Worm (Caenorhabditis elegans) whole organism, L2 larva: ENCODE data around the gene F19H8.2.

Source experiments
- R02D3.7 ChIP-seq: fragments of 150-350 bp; optimal IDR thresholded peaks from 2 replicates; lab custom pipeline; 2014; ENCODE audit warnings: missing biosample characterization, missing genetic modification characterization
- aly-2 ChIP-seq: fragments of 150-350 bp; optimal IDR thresholded peaks from 2 replicates; lab custom pipeline; 2014; ENCODE audit warnings: missing biosample characterization, missing genetic modification characterization
- ama-1 ChIP-seq: fragments of 150-350 bp; optimal IDR thresholded peaks from 2 replicates; lab custom pipeline; 2018; ENCODE audit warnings: inconsistent platforms
- ceh-16 ChIP-seq: fragments of 150-350 bp; optimal IDR thresholded peaks from 2 replicates; lab custom pipeline; 2014; ENCODE audit warnings: missing biosample characterization, missing genetic modification characterization
- ceh-82 ChIP-seq: fragments of 150-350 bp; optimal IDR thresholded peaks from 2 replicates; lab custom pipeline; 2014; ENCODE audit warnings: missing biosample characterization, missing genetic modification characterization
- crh-2 ChIP-seq: sonication (generic microtip); optimal IDR thresholded peaks from 2 replicates; lab custom pipeline; 2017; ENCODE audit warnings: missing biosample characterization, missing genetic modification characterization
- egl-27 ChIP-seq: sonication (generic microtip); optimal IDR thresholded peaks from 3 replicates; lab custom pipeline; 2017; ENCODE audit warnings: missing biosample characterization, missing genetic modification reagents, missing genetic modification characterization
- elt-1 ChIP-seq: fragments of 150-350 bp; optimal IDR thresholded peaks from 2 replicates; lab custom pipeline; 2014; ENCODE audit warnings: missing biosample characterization, missing genetic modification characterization
- lin-13 ChIP-seq: fragments of 150-350 bp; optimal IDR thresholded peaks from 2 replicates; lab custom pipeline; 2014; ENCODE audit warnings: missing biosample characterization, missing genetic modification reagents, missing genetic modification characterization
- nhr-23 ChIP-seq: fragments of 150-350 bp; optimal IDR thresholded peaks from 2 replicates; lab custom pipeline; 2014; ENCODE audit warnings: missing biosample characterization, missing genetic modification reagents, missing genetic modification characterization
- peb-1 ChIP-seq: fragments of 150-350 bp; optimal IDR thresholded peaks from 2 replicates; lab custom pipeline; 2014; ENCODE audit warnings: missing biosample characterization, missing genetic modification characterization
- skn-1 ChIP-seq: sonication (generic microtip); optimal IDR thresholded peaks from 2 replicates; lab custom pipeline; 2017; ENCODE audit warnings: missing biosample characterization, missing genetic modification characterization
- zag-1 ChIP-seq: fragments of 150-350 bp; optimal IDR thresholded peaks from 2 replicates; lab custom pipeline; 2014; ENCODE audit warnings: missing biosample characterization, missing genetic modification characterization

DNA sequence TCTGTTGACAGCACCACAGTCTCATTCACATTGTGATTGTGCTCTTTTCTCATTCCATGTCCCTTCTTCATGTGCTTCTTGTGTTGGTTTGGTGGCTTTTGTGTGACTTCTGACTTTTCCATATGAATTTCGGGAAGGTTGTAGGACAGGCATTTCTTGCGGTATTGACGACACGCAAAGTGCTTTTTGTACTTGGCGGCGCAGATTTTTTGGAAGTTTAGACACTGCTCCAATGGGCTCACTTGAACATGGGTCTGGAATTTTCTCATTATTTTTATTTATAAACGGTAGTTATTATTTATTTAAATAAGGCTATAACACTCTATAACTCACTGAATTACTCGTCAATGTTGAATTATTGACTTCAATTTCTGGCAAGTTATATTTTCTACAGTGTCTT lies 1.4 kb downstream of the F19H8.2 start:
- TF ChIP-seq ceh-16 (tag; lab: Kevin White, UChicago) (no peak), ceh-82 (tag; lab: Kevin White, UChicago) (no peak), egl-27 (no peak), peb-1 (tag; lab: Kevin White, UChicago) (no peak), lin-13 (GFP tag; lab: Kevin White, UChicago) (no peak), aly-2 (tag; lab: Kevin White, UChicago) (no peak), skn-1 (no peak), crh-2 (no peak), ama-1 (lab: Kevin White, UChicago) (no peak), elt-1 (no peak), nhr-23 (tag; lab: Kevin White, UChicago) (no peak), zag-1 (tag; lab: Kevin White, UChicago) (no peak), R02D3.7 (tag; lab: Kevin White, UChicago) (no peak)
